Fruit fly (Drosophila melanogaster) whole organism, embryonic: ENCODE measurements around the gene dmrt11E.

Experiments used
- Antp ChIP-seq: fragments of 200-800 bp; sonication (Bioruptor generic); optimal IDR thresholded peaks from 3 replicates; lab custom pipeline; 2016; ENCODE audit warnings: missing biosample characterization, missing genetic modification characterization
- CG10979 ChIP-seq: fragments of 200-800 bp; sonication (Bioruptor generic); optimal IDR thresholded peaks from 2 replicates; lab custom pipeline; 2018; ENCODE audit warnings: missing biosample characterization, mild to moderate bottlenecking, missing genetic modification characterization, moderate library complexity
- CG11560 ChIP-seq: fragments of 200-800 bp; sonication (Bioruptor generic); IDR thresholded peaks from 3 replicates; pipeline ENCODE4 v1.3.6; 2022; ENCODE audit warnings: missing biosample characterization, missing genetic modification characterization
- CG12104 ChIP-seq: fragments of 200-800 bp; sonication (Bioruptor generic); optimal IDR thresholded peaks from 3 replicates; lab custom pipeline; 2016; ENCODE audit warnings: missing biosample characterization, missing genetic modification characterization
- CG14667 ChIP-seq: fragments of 200-800 bp; sonication (Bioruptor generic); IDR thresholded peaks from 2 replicates; pipeline ENCODE4 v1.3.6; 2022; ENCODE audit warnings: missing biosample characterization, missing genetic modification characterization
- CG16779 ChIP-seq: fragments of 200-800 bp; sonication (Bioruptor generic); IDR thresholded peaks from 2 replicates; pipeline ENCODE4 v1.3.6; 2022; ENCODE audit warnings: missing biosample characterization, missing genetic modification characterization
- CG17186 ChIP-seq: fragments of 200-800 bp; sonication (Bioruptor generic); optimal IDR thresholded peaks from 3 replicates; lab custom pipeline; 2017; ENCODE audit warnings: missing biosample characterization, missing genetic modification reagents, missing genetic modification characterization
- CG17802 ChIP-seq: fragments of 200-800 bp; sonication (Bioruptor generic); optimal IDR thresholded peaks from 2 replicates; lab custom pipeline; 2018; ENCODE audit warnings: missing biosample characterization, mild to moderate bottlenecking, missing genetic modification characterization, moderate library complexity
- CG18619 ChIP-seq: fragments of 200-800 bp; sonication (Bioruptor generic); optimal IDR thresholded peaks from 3 replicates; lab custom pipeline; 2017; ENCODE audit warnings: missing biosample characterization, mild to moderate bottlenecking, missing genetic modification characterization
- CG18764 ChIP-seq: fragments of 200-800 bp; sonication (Bioruptor generic); optimal IDR thresholded peaks from 3 replicates; lab custom pipeline; 2016; ENCODE audit warnings: missing biosample characterization, missing genetic modification characterization
- CG2199 ChIP-seq: fragments of 200-800 bp; sonication (Bioruptor generic); IDR thresholded peaks from 3 replicates; pipeline ENCODE4 v1.3.6; 2022; ENCODE audit warnings: missing biosample characterization, missing genetic modification characterization
- CG2202 ChIP-seq: fragments of 200-800 bp; sonication (Bioruptor generic); optimal IDR thresholded peaks from 2 replicates; lab custom pipeline; 2018; ENCODE audit warnings: missing biosample characterization, mild to moderate bottlenecking, missing genetic modification characterization
- CG31388 ChIP-seq: fragments of 200-800 bp; sonication (Bioruptor generic); optimal IDR thresholded peaks from 2 replicates; lab custom pipeline; 2016; ENCODE audit warnings: missing biosample characterization, missing genetic modification characterization
- CG7745 ChIP-seq: fragments of 200-800 bp; sonication (Bioruptor generic); optimal IDR thresholded peaks from 2 replicates; lab custom pipeline; 2018; ENCODE audit warnings: missing biosample characterization, mild to moderate bottlenecking, missing genetic modification characterization, moderate library complexity
- CG7839 ChIP-seq: fragments of 200-800 bp; sonication (Bioruptor generic); optimal IDR thresholded peaks from 3 replicates; lab custom pipeline; 2018; ENCODE audit warnings: missing biosample characterization, mild to moderate bottlenecking, missing genetic modification characterization, moderate library complexity
- CG8388 ChIP-seq: fragments of 200-800 bp; sonication (Bioruptor generic); optimal IDR thresholded peaks from 2 replicates; lab custom pipeline; 2019; ENCODE audit warnings: missing biosample characterization, mild to moderate bottlenecking, missing genetic modification characterization, moderate library complexity
- CG9609 ChIP-seq: fragments of 200-800 bp; sonication (Bioruptor generic); optimal IDR thresholded peaks from 3 replicates; lab custom pipeline; 2016; ENCODE audit warnings: missing biosample characterization, missing genetic modification characterization
- CG9727 ChIP-seq: fragments of 200-800 bp; sonication (Bioruptor generic); optimal IDR thresholded peaks from 3 replicates; lab custom pipeline; 2017; ENCODE audit warnings: missing biosample characterization, mild to moderate bottlenecking, missing genetic modification characterization
- CG9932 ChIP-seq: fragments of 200-800 bp; sonication (Bioruptor generic); IDR thresholded peaks from 2 replicates; pipeline ENCODE4 v1.3.6; 2022; ENCODE audit warnings: missing biosample characterization, missing genetic modification characterization
- Chrac-16 ChIP-seq: fragments of 200-800 bp; sonication (Bioruptor generic); optimal IDR thresholded peaks from 3 replicates; lab custom pipeline; 2016; ENCODE audit warnings: missing biosample characterization, missing genetic modification characterization
- CoRest ChIP-seq: fragments of 200-800 bp; sonication (Bioruptor generic); optimal IDR thresholded peaks from 3 replicates; lab custom pipeline; 2018; ENCODE audit warnings: missing biosample characterization, mild to moderate bottlenecking, missing genetic modification characterization, moderate library complexity
- Ets65A ChIP-seq: fragments of 200-800 bp; sonication (Bioruptor generic); peaks from one replicate; lab custom pipeline; 2016; ENCODE audit warnings: missing biosample characterization, missing genetic modification characterization
- HLH4C ChIP-seq: fragments of 200-800 bp; sonication (Bioruptor generic); IDR thresholded peaks from 3 replicates; pipeline ENCODE4 v1.3.6; 2022; ENCODE audit warnings: missing biosample characterization, missing genetic modification characterization; ENCODE audit not compliant: partially characterized antibody
- HLH54F ChIP-seq: fragments of 200-800 bp; sonication (Bioruptor generic); optimal IDR thresholded peaks from 3 replicates; lab custom pipeline; 2016; ENCODE audit warnings: missing biosample characterization, missing genetic modification characterization
- MTF-1 ChIP-seq: fragments of 200-800 bp; sonication (Bioruptor generic); optimal IDR thresholded peaks from 2 replicates; lab custom pipeline; 2018; ENCODE audit warnings: missing biosample characterization, mild to moderate bottlenecking, missing genetic modification characterization, borderline replicate concordance
- Mad ChIP-seq: fragments of 200-800 bp; sonication (Bioruptor generic); optimal IDR thresholded peaks from 2 replicates; lab custom pipeline; 2016; ENCODE audit warnings: missing biosample characterization, missing genetic modification characterization
- NC2β ChIP-seq: fragments of 200-800 bp; sonication (Bioruptor generic); optimal IDR thresholded peaks from 2 replicates; lab custom pipeline; 2016; ENCODE audit warnings: missing biosample characterization, missing genetic modification characterization
- NK7.1 ChIP-seq: fragments of 200-800 bp; sonication (Bioruptor generic); optimal IDR thresholded peaks from 3 replicates; lab custom pipeline; 2016; ENCODE audit warnings: missing biosample characterization, missing genetic modification characterization
- Sox102F ChIP-seq: fragments of 200-800 bp; sonication (Bioruptor generic); optimal IDR thresholded peaks from 2 replicates; lab custom pipeline; 2018; ENCODE audit warnings: missing biosample characterization, mild to moderate bottlenecking, missing genetic modification characterization, moderate library complexity
- Xbp1 ChIP-seq: fragments of 200-800 bp; sonication (Bioruptor generic); optimal IDR thresholded peaks from 3 replicates; lab custom pipeline; 2016; ENCODE audit warnings: missing biosample characterization, mild to moderate bottlenecking, missing genetic modification characterization
- bigmax ChIP-seq: fragments of 200-800 bp; sonication (Bioruptor generic); optimal IDR thresholded peaks from 2 replicates; lab custom pipeline; 2018; ENCODE audit warnings: missing biosample characterization, mild to moderate bottlenecking, missing genetic modification characterization
- chif ChIP-seq, 2 experiments: fragments of 200-800 bp; sonication (Bioruptor generic); optimal IDR thresholded peaks; 3 replicates each; lab custom pipeline; 2016; ENCODE audit warnings: missing biosample characterization in 2 of 2, missing genetic modification characterization in 2 of 2
- crp ChIP-seq, 2 experiments: fragments of 200-800 bp; sonication (Bioruptor generic); optimal IDR thresholded peaks; 2 replicates in 1 of 2; 3 replicates in 1 of 2; lab custom pipeline; 2017; ENCODE audit warnings: missing biosample characterization in 2 of 2, missing genetic modification characterization in 2 of 2, mild to moderate bottlenecking in 1 of 2, moderate library complexity in 1 of 2
- dmrt99B ChIP-seq: fragments of 200-800 bp; sonication (Bioruptor generic); optimal IDR thresholded peaks from 2 replicates; lab custom pipeline; 2018; ENCODE audit warnings: missing biosample characterization, mild to moderate bottlenecking, missing genetic modification characterization, moderate library complexity
- gro ChIP-seq: fragments of 200-800 bp; sonication (Bioruptor generic); optimal IDR thresholded peaks from 2 replicates; lab custom pipeline; 2016; ENCODE audit warnings: missing biosample characterization, missing genetic modification characterization
- lab ChIP-seq: fragments of 200-800 bp; sonication (Bioruptor generic); optimal IDR thresholded peaks from 3 replicates; lab custom pipeline; 2017; ENCODE audit warnings: missing biosample characterization, missing genetic modification characterization, mild to moderate bottlenecking, moderate library complexity, missing genetic modification reagents
- lola ChIP-seq, 3 experiments: fragments of >200 bp in 2 of 3; fragments of 200-800 bp in 1 of 3; sonication (Bioruptor generic) in 1 of 3; optimal IDR thresholded peaks; 2 replicates each; lab custom pipeline; 2017 to 2019; ENCODE audit warnings: missing biosample characterization in 3 of 3, missing genetic modification characterization in 3 of 3, mild to moderate bottlenecking in 1 of 3, moderate library complexity in 1 of 3
- oc ChIP-seq: fragments of 200-800 bp; sonication (Bioruptor generic); optimal IDR thresholded peaks from 2 replicates; lab custom pipeline; 2018; ENCODE audit warnings: missing biosample characterization, mild to moderate bottlenecking, missing genetic modification characterization, moderate library complexity
- pb ChIP-seq: fragments of 200-800 bp; sonication (Bioruptor generic); optimal IDR thresholded peaks from 3 replicates; lab custom pipeline; 2016; ENCODE audit warnings: missing biosample characterization, missing genetic modification characterization
- peb ChIP-seq: fragments of 200-800 bp; sonication (Bioruptor generic); IDR thresholded peaks from 2 replicates; pipeline ENCODE4 v1.3.6; 2022; ENCODE audit warnings: missing biosample characterization, missing genetic modification characterization
- ranshi ChIP-seq: fragments of 200-800 bp; sonication (Bioruptor generic); IDR thresholded peaks from 2 replicates; pipeline ENCODE4 v1.3.6; 2022; ENCODE audit warnings: missing biosample characterization, missing genetic modification characterization
- run ChIP-seq: fragments of 200-800 bp; sonication (Bioruptor generic); optimal IDR thresholded peaks from 3 replicates; lab custom pipeline; 2018; ENCODE audit warnings: missing biosample characterization, mild to moderate bottlenecking, missing genetic modification characterization
- sc ChIP-seq, 3 experiments: fragments of >200 bp in 2 of 3; fragments of 200-800 bp in 1 of 3; sonication (Bioruptor generic) in 1 of 3; optimal IDR thresholded peaks; 2 replicates in 2 of 3; 3 replicates in 1 of 3; lab custom pipeline; 2017; ENCODE audit warnings: mild to moderate bottlenecking in 1 of 3, missing biosample characterization in 1 of 3, missing genetic modification characterization in 1 of 3, missing genetic modification reagents in 1 of 3
- slou ChIP-seq: fragments of 200-800 bp; sonication (Bioruptor generic); optimal IDR thresholded peaks from 3 replicates; lab custom pipeline; 2016; ENCODE audit warnings: missing biosample characterization, missing genetic modification characterization
- sob ChIP-seq: fragments of 200-800 bp; sonication (Bioruptor generic); IDR thresholded peaks from 2 replicates; pipeline ENCODE4 v1.3.6; 2022; ENCODE audit warnings: missing biosample characterization, missing genetic modification characterization
- tgo ChIP-seq: fragments of 200-800 bp; sonication (Bioruptor generic); IDR thresholded peaks from 3 replicates; pipeline ENCODE4 v1.3.6; 2022; ENCODE audit warnings: missing biosample characterization, missing genetic modification characterization
- tll ChIP-seq, 2 experiments: fragments of 200-800 bp in 1 of 2; fragments of >200 bp in 1 of 2; sonication (Bioruptor generic) in 1 of 2; optimal IDR thresholded peaks; 2 replicates each; lab custom pipeline; 2017 to 2019; ENCODE audit warnings: missing biosample characterization in 2 of 2, missing genetic modification characterization in 2 of 2, mild to moderate bottlenecking in 1 of 2, moderate library complexity in 1 of 2
- ttk ChIP-seq: fragments of 200-800 bp; sonication (Bioruptor generic); IDR thresholded peaks from 2 replicates; pipeline ENCODE4 v2.1.2; 2022; ENCODE audit warnings: missing biosample characterization, missing genetic modification characterization
- yki ChIP-seq: fragments of >200 bp; optimal IDR thresholded peaks from 3 replicates; lab custom pipeline; 2018
- zfh1 ChIP-seq: fragments of 200-800 bp; sonication (Bioruptor generic); IDR thresholded peaks from 3 replicates; pipeline ENCODE4 v1.3.6; 2022; ENCODE audit warnings: missing biosample characterization, missing genetic modification characterization

dmrt11E gene

dm6 chrX:13319376-13319883, 48.6 kb upstream of the dmrt11E start (continued):
- TF ChIP-seq CG2202 (tag; lab: Kevin White, UChicago): no peak
- no peak for TF ChIP-seq peb (GFP tag; lab: Robert Waterston, UW)
- TF ChIP-seq oc (tag; lab: Kevin White, UChicago): no peak
- no peak for TF ChIP-seq sc (optimal IDR thresholded peaks at IDR 0.05; lab: Kevin White, UChicago)
- TF ChIP-seq sc (GFP tag; optimal IDR thresholded peaks at IDR 0.05; lab: Kevin White, UChicago): no peak
- no peak for TF ChIP-seq CG31388 (GFP tag; lab: Kevin White, UChicago)
- no peak for TF ChIP-seq tll (GFP tag; optimal IDR thresholded peaks at IDR 0.05; lab: Kevin White, UChicago)
- peak; percentile 53 for TF ChIP-seq dmrt99B (tag; lab: Kevin White, UChicago)
- TF ChIP-seq yki: no peak
- no peak for TF ChIP-seq slou
- TF ChIP-seq CG18764 (GFP tag; lab: Kevin White, UChicago): no peak
- no peak for TF ChIP-seq ranshi (GFP tag; lab: Robert Waterston, UW)
- no peak for TF ChIP-seq CG7745 (tag; lab: Kevin White, UChicago)
- no peak for TF ChIP-seq chif (GFP tag; optimal IDR thresholded peaks at IDR 0.05; lab: Kevin White, UChicago)
- no peak for TF ChIP-seq zfh1 (GFP tag; lab: Robert Waterston, UW)
- TF ChIP-seq CG16779 (GFP tag; lab: Robert Waterston, UW): no peak
- TF ChIP-seq CG9932 (GFP tag; lab: Robert Waterston, UW): peak; percentile 41; the same call in 1 of the 2 replicates
- TF ChIP-seq pb (GFP tag; lab: Kevin White, UChicago): no peak
- TF ChIP-seq HLH4C (GFP tag; lab: Robert Waterston, UW): no peak
- no peak for TF ChIP-seq MTF-1 (GFP tag; lab: Kevin White, UChicago)
- peak; percentile 10 for TF ChIP-seq CG8388 (GFP tag; lab: Kevin White, UChicago)
- no peak for TF ChIP-seq Mad (GFP tag; lab: Kevin White, UChicago)
- no peak for TF ChIP-seq Sox102F (GFP tag; lab: Kevin White, UChicago)
- TF ChIP-seq lab: peak; percentile 60
- TF ChIP-seq run (tag; lab: Kevin White, UChicago): no peak
- no peak for TF ChIP-seq NC2β
- no peak for TF ChIP-seq Antp (GFP tag; lab: Kevin White, UChicago)
- no peak for TF ChIP-seq sob (GFP tag; lab: Robert Waterston, UW)
- TF ChIP-seq CG12104 (GFP tag; lab: Kevin White, UChicago): no peak
- no peak for TF ChIP-seq crp (GFP tag; optimal IDR thresholded peaks at IDR 0.05; lab: Kevin White, UChicago)
- no peak for TF ChIP-seq HLH54F (GFP tag; lab: Kevin White, UChicago)
- TF ChIP-seq ttk (GFP tag; lab: Robert Waterston, UW): no peak
- TF ChIP-seq gro (GFP tag; lab: Kevin White, UChicago): no peak
- peak; percentile 16; the same call in 1 of the 3 replicates for TF ChIP-seq tgo (GFP tag; lab: Robert Waterston, UW)
- TF ChIP-seq CG2199 (GFP tag; lab: Robert Waterston, UW): no peak
- no peak for TF ChIP-seq bigmax
- TF ChIP-seq lola (GFP tag; optimal IDR thresholded peaks at IDR 0.05; lab: Kevin White, UChicago): no peak
- peak; percentile 14 for TF ChIP-seq CG10979
- no peak for TF ChIP-seq CG9727
- no peak for TF ChIP-seq CG17186
- no peak for TF ChIP-seq CG18619
- no peak for TF ChIP-seq NK7.1 (GFP tag; lab: Kevin White, UChicago)
- TF ChIP-seq CG14667 (GFP tag; lab: Robert Waterston, UW): no peak
- TF ChIP-seq Ets65A (GFP tag; lab: Kevin White, UChicago): no peak
- no peak for TF ChIP-seq CG11560 (tag; lab: Robert Waterston, UW)
- TF ChIP-seq CG17802 (tag; lab: Kevin White, UChicago): no peak
- peak; percentile 52 for TF ChIP-seq CoRest
- no peak for TF ChIP-seq Xbp1
- peak; percentile 53 for TF ChIP-seq CG7839
- TF ChIP-seq CG9609 (GFP tag; lab: Kevin White, UChicago): no peak
- no peak for TF ChIP-seq Chrac-16 (GFP tag; lab: Kevin White, UChicago)
